Worm (Caenorhabditis elegans) whole organism, midembryonic: Measurements from ENCODE around the gene alkb-8.

ENCODE experiments used
- T22C8.4 ChIP-seq: fragments of 200-800 bp; sonication (Bioruptor generic); IDR thresholded peaks from 2 replicates; pipeline ENCODE4 v1.3.6; 2022; ENCODE audit warnings: missing genetic modification characterization, missing compliant biosample characterization
- cog-1 ChIP-seq: sonication (generic microtip); optimal IDR thresholded peaks from 2 replicates; lab custom pipeline; 2016; ENCODE audit warnings: missing genetic modification characterization, missing compliant biosample characterization
- flt-1 ChIP-seq: fragments of 200-800 bp; sonication (Bioruptor generic); IDR thresholded peaks from 2 replicates; pipeline ENCODE4 v1.3.6; 2022; ENCODE audit warnings: missing genetic modification characterization, missing compliant biosample characterization
- klf-2 ChIP-seq: fragments of 200-800 bp; sonication (Bioruptor generic); conservative IDR thresholded peaks from 2 replicates; pipeline ENCODE4 v1.3.6; 2022; ENCODE audit warnings: missing genetic modification reagents, missing genetic modification characterization, missing compliant biosample characterization
- med-1 ChIP-seq: sonication (generic microtip); optimal IDR thresholded peaks from 2 replicates; lab custom pipeline; 2017; ENCODE audit warnings: missing genetic modification characterization, mild to moderate bottlenecking, missing compliant biosample characterization, antibody characterized with exemption, missing genetic modification reagents; ENCODE audit not compliant: insufficient read depth
- ref-1 ChIP-seq: fragments of 200-800 bp; sonication (Bioruptor generic); conservative IDR thresholded peaks from 2 replicates; pipeline ENCODE4 v1.3.6; 2022; ENCODE audit warnings: missing genetic modification reagents, missing genetic modification characterization, missing compliant biosample characterization
- tab-1 ChIP-seq: fragments of 200-800 bp; sonication (Bioruptor generic); IDR thresholded peaks from 2 replicates; pipeline ENCODE4 v1.3.6; 2022; ENCODE audit warnings: missing genetic modification characterization, missing compliant biosample characterization
- ztf-23 ChIP-seq: fragments of 200-800 bp; sonication (Bioruptor generic); IDR thresholded peaks from 2 replicates; pipeline ENCODE4 v1.3.6; 2022; ENCODE audit warnings: missing genetic modification reagents, missing genetic modification characterization, missing compliant biosample characterization
- ztf-29 ChIP-seq: fragments of 200-800 bp; sonication (Bioruptor generic); IDR thresholded peaks from 2 replicates; pipeline ENCODE4 v1.3.6; 2022; ENCODE audit warnings: missing genetic modification reagents, missing genetic modification characterization, missing compliant biosample characterization

The alkb-8 gene

DNA sequence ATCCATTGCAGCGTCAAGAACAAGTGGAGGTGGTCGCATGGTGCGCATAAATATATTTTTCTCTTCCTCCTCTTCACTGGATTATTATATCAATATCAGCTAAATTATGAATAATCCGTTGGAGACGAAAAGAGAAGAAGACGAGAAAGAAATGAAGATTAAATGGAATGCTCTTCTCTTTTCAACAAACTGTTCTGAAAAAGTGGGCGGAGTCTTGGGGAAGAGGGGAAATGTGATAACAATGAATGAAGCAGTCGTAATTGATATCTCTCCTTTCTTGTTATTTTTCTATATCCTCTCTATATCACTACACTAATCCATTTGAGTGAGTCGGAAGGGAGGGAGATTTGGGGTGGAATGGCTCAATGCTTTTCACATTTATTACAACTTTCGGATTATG lies 50.2 kb downstream of the alkb-8 start, which contains the start of gene arcp-1:
Gene arcp-1, minus strand, starts transcription at position 101 of the 400 bp plus-strand sequence.
- TF ChIP-seq ztf-23 (GFP tag; lab: Robert Waterston, UW), result no peak
- no peak for TF ChIP-seq ztf-29 (GFP tag; lab: Robert Waterston, UW)
- TF ChIP-seq med-1 (GFP tag; lab: Kevin White, UChicago), result no peak
- no peak for TF ChIP-seq cog-1 (tag; lab: Kevin White, UChicago)
- no peak for TF ChIP-seq tab-1 (GFP tag; lab: Robert Waterston, UW)
- no peak for TF ChIP-seq T22C8.4 (GFP tag; lab: Robert Waterston, UW)
- TF ChIP-seq flt-1 (GFP tag; lab: Robert Waterston, UW), result no peak
- TF ChIP-seq ref-1, result no peak
- TF ChIP-seq klf-2 (GFP tag; lab: Robert Waterston, UW), result no peak
